Worm (Caenorhabditis elegans): ENCODE measurements around the gene ZC449.8.

ZC449.8 gene

ce11 chrX:4974486-4974885 is 41.4 kb upstream of the ZC449.8 start:
- TF ChIP-seq snpc-4 (tag; optimal IDR thresholded peaks at IDR 0.05) (no peak), nhr-12 (tag; optimal IDR thresholded peaks at IDR 0.05) (no peak), ces-1 (GFP tag; optimal IDR thresholded peaks at IDR 0.05) (no peak), cnd-1 (tag; optimal IDR thresholded peaks at IDR 0.05) (no peak), unc-120 (tag; optimal IDR thresholded peaks at IDR 0.05; ENCODE audit: poor library complexity, severe bottlenecking) (no peak), nhr-2 (tag; optimal IDR thresholded peaks at IDR 0.05) (no peak), lin-32 (GFP tag; optimal IDR thresholded peaks at IDR 0.05) (no peak), ceh-43 (GFP tag; optimal IDR thresholded peaks at IDR 0.05) (no peak), drap-1 (GFP tag; optimal IDR thresholded peaks at IDR 0.05) (no peak), zip-8 (tag; optimal IDR thresholded peaks at IDR 0.05) (no peak), sptf-1 (tag; optimal IDR thresholded peaks at IDR 0.05) (no peak), elt-3 (tag; optimal IDR thresholded peaks at IDR 0.05) (no peak), hlh-1 (tag; optimal IDR thresholded peaks at IDR 0.05) (no peak), ztf-11 (tag; optimal IDR thresholded peaks at IDR 0.05) (no peak), sem-2 (GFP tag; optimal IDR thresholded peaks at IDR 0.05) (no peak), lin-13 (tag; optimal IDR thresholded peaks at IDR 0.05) (no peak), unc-62 (GFP tag; optimal IDR thresholded peaks at IDR 0.05) (no peak), tbx-8 (GFP tag; optimal IDR thresholded peaks at IDR 0.05) (no peak), M03D4.4 (tag; optimal IDR thresholded peaks at IDR 0.05) (no peak), flh-1 (GFP tag; optimal IDR thresholded peaks at IDR 0.05) (no peak)

ce11 chrX:4976530-4976929 is 39.3 kb upstream of the ZC449.8 start, which contains the start of gene lfi-1:
lfi-1 (plus strand) TSS chrX:4976830.
- TF ChIP-seq ham-2 (GFP tag; optimal IDR thresholded peaks at IDR 0.05): no peak
- no peak for TF ChIP-seq ceh-39 (tag; optimal IDR thresholded peaks at IDR 0.05)
- no peak for TF ChIP-seq tbx-8 (GFP tag; optimal IDR thresholded peaks at IDR 0.05)
- TF ChIP-seq mls-2 (tag; optimal IDR thresholded peaks at IDR 0.05): no peak
- no peak for TF ChIP-seq bed-3 (GFP tag; optimal IDR thresholded peaks at IDR 0.05)
- no peak for TF ChIP-seq mab-5 (tag; optimal IDR thresholded peaks at IDR 0.05)

ce11 chrX:4978103-4978502 is 37.8 kb upstream of the ZC449.8 start:
- TF ChIP-seq cnd-1 (tag; optimal IDR thresholded peaks at IDR 0.05) (peak; percentile 22), flh-1 (GFP tag; optimal IDR thresholded peaks at IDR 0.05) (no peak), ztf-11 (tag; optimal IDR thresholded peaks at IDR 0.05) (no peak), sptf-1 (tag; optimal IDR thresholded peaks at IDR 0.05) (no peak), ceh-83 (GFP tag; optimal IDR thresholded peaks at IDR 0.05) (no peak), ces-1 (GFP tag; optimal IDR thresholded peaks at IDR 0.05) (peak; percentile 64), mep-1 (tag; optimal IDR thresholded peaks at IDR 0.05) (no peak), sem-2 (GFP tag; optimal IDR thresholded peaks at IDR 0.05) (no peak), M03D4.4 (tag; optimal IDR thresholded peaks at IDR 0.05) (peak; percentile 21), unc-62 (GFP tag; optimal IDR thresholded peaks at IDR 0.05) (no peak)

ce11 chrX:4979060-4979459 is 36.8 kb upstream of the ZC449.8 start:
- no peak for TF ChIP-seq sptf-1 (tag; optimal IDR thresholded peaks at IDR 0.05)

- TF ChIP-seq M03D4.4 (tag; optimal IDR thresholded peaks at IDR 0.05) (no peak), lsy-2 (tag; optimal IDR thresholded peaks at IDR 0.05) (no peak), drap-1 (GFP tag; optimal IDR thresholded peaks at IDR 0.05) (no peak), unc-62 (GFP tag; optimal IDR thresholded peaks at IDR 0.05) (no peak), sem-2 (GFP tag; optimal IDR thresholded peaks at IDR 0.05) (no peak), nhr-2 (tag; optimal IDR thresholded peaks at IDR 0.05) (no peak), nhr-12 (tag; optimal IDR thresholded peaks at IDR 0.05) (no peak), nhr-28 (tag; optimal IDR thresholded peaks at IDR 0.05) (no peak), ceh-83 (GFP tag; optimal IDR thresholded peaks at IDR 0.05) (no peak), cnd-1 (tag; optimal IDR thresholded peaks at IDR 0.05) (no peak), hlh-1 (tag; optimal IDR thresholded peaks at IDR 0.05) (no peak), elt-1 (tag; optimal IDR thresholded peaks at IDR 0.05; ENCODE audit: borderline replicate concordance, insufficient read depth) (no peak), nhr-76 (tag; optimal IDR thresholded peaks at IDR 0.05) (no peak), blmp-1 (tag; optimal IDR thresholded peaks at IDR 0.05) (no peak), ham-2 (GFP tag; optimal IDR thresholded peaks at IDR 0.05) (no peak), unc-120 (tag; optimal IDR thresholded peaks at IDR 0.05; ENCODE audit: poor library complexity, severe bottlenecking) (no peak), ceh-43 (GFP tag; optimal IDR thresholded peaks at IDR 0.05) (no peak), bed-3 (GFP tag; optimal IDR thresholded peaks at IDR 0.05) (no peak), mls-2 (tag; optimal IDR thresholded peaks at IDR 0.05) (no peak)
Observed at ce11 chrX:4981059-4981458, 34.8 kb upstream of the ZC449.8 start.
